In the genomic region with DNA sequence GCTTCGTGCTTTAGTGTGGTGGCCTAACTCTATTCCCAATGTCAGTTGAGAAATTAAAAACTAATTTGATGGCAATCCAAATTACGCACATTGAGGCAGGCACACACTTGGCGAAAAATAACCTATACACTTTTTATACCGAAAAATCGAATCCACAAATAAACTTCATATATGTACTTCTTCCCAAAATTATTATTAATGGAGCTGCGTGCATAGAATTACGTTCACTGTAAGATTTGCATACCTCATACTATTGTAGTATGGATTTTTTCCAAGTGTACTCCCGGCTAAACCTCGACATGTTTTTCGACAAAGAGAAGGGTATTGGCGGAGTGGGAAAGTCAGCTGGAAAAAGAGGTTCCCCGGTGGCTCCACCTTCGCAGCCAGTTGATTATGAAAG, we compare ENCODE assay signal across 1 fruit fly cellular context.
TF ChIP-seq lines count a peak whose summit lies in the region.

No protein-coding gene starts in this region.

TF ChIP-seq in whole organism, embryonic, 481 proteins besides CTCF, POLR2A, EP300 and RAD21 (continued from another document and continues in another):
- peak; percentile 65 for TF ChIP-seq CG18262 (tag; optimal IDR thresholded peaks at IDR 0.05; lab: Kevin White, UChicago)
- no peak for TF ChIP-seq kni (GFP tag; optimal IDR thresholded peaks at IDR 0.05; lab: Kevin White, UChicago)
- no peak for TF ChIP-seq CG15514 (GFP tag; optimal IDR thresholded peaks at IDR 0.05; lab: Kevin White, UChicago)
- peak; percentile 36 for TF ChIP-seq CG9817 (tag; optimal IDR thresholded peaks at IDR 0.05; lab: Kevin White, UChicago)
- TF ChIP-seq vfl (GFP tag; optimal IDR thresholded peaks at IDR 0.05; lab: Kevin White, UChicago) = no peak
- TF ChIP-seq eve (GFP tag; optimal IDR thresholded peaks at IDR 0.05; lab: Kevin White, UChicago) = peak in 1 of 2 experiments; percentile 87
- TF ChIP-seq br (optimal IDR thresholded peaks at IDR 0.05; lab: Kevin White, UChicago) = no peak
- TF ChIP-seq dpn (GFP tag; optimal IDR thresholded peaks at IDR 0.05; lab: Kevin White, UChicago) = peak; percentile 54 to 58
- TF ChIP-seq NK7.1 (GFP tag; optimal IDR thresholded peaks at IDR 0.05; lab: Kevin White, UChicago) = no peak
- TF ChIP-seq CG7928 (GFP tag; optimal IDR thresholded peaks at IDR 0.05; lab: Kevin White, UChicago) = no peak
- TF ChIP-seq CG4404 (GFP tag; IDR thresholded peaks at IDR 0.05; lab: Robert Waterston, UW) = no peak
- TF ChIP-seq sob (GFP tag; IDR thresholded peaks at IDR 0.05; lab: Robert Waterston, UW) = peak; percentile 54; the same call in 1 of the 2 replicates
- peak; percentile 68 for TF ChIP-seq CG30403 (GFP tag; optimal IDR thresholded peaks at IDR 0.05; lab: Kevin White, UChicago)
- no peak for TF ChIP-seq CG16813 (GFP tag; IDR thresholded peaks at IDR 0.05; lab: Robert Waterston, UW; ENCODE audit: partially characterized antibody)
- peak; percentile 59 for TF ChIP-seq kah (GFP tag; optimal IDR thresholded peaks at IDR 0.05; lab: Kevin White, UChicago)
- TF ChIP-seq B-H1 (GFP tag; IDR thresholded peaks at IDR 0.05; lab: Robert Waterston, UW) = peak; percentile 48; the same call in 2 of the 3 replicates
- peak; percentile 4 for TF ChIP-seq Myb (GFP tag; optimal IDR thresholded peaks at IDR 0.05; lab: Kevin White, UChicago)
- TF ChIP-seq CG10274 (GFP tag; optimal IDR thresholded peaks at IDR 0.05; lab: Kevin White, UChicago) = peak; percentile 56
- no peak for TF ChIP-seq ac (GFP tag; optimal IDR thresholded peaks at IDR 0.05; lab: Kevin White, UChicago)
- no peak for TF ChIP-seq Doc2 (GFP tag; IDR thresholded peaks at IDR 0.05; lab: Robert Waterston, UW)
- peak; percentile 45 for TF ChIP-seq NfI (GFP tag; optimal IDR thresholded peaks at IDR 0.05; lab: Kevin White, UChicago)
- TF ChIP-seq CoRest (tag; optimal IDR thresholded peaks at IDR 0.05; lab: Kevin White, UChicago) = peak; percentile 59
- 0 out of 2 replicates have a peak, but pooled peaks have one; percentile 18 for TF ChIP-seq NFAT (GFP tag; IDR thresholded peaks at IDR 0.05; lab: Robert Waterston, UW)
- no peak for TF ChIP-seq CG43689 (GFP tag; IDR thresholded peaks at IDR 0.05; lab: Robert Waterston, UW)
- TF ChIP-seq CG11504 (tag; optimal IDR thresholded peaks at IDR 0.05; lab: Kevin White, UChicago) = peak; percentile 89
- TF ChIP-seq CG17912 (GFP tag; optimal IDR thresholded peaks at IDR 0.05; lab: Kevin White, UChicago) = no peak
- TF ChIP-seq tap (tag; optimal IDR thresholded peaks at IDR 0.05; lab: Kevin White, UChicago) = peak; percentile 72
- TF ChIP-seq dysf (GFP tag; IDR thresholded peaks at IDR 0.05; lab: Robert Waterston, UW) = peak; percentile 78
- no peak for TF ChIP-seq stwl (tag; optimal IDR thresholded peaks at IDR 0.05; lab: Kevin White, UChicago)
- TF ChIP-seq CG6689 (GFP tag; IDR thresholded peaks at IDR 0.05; lab: Robert Waterston, UW) = peak; percentile 72
- no peak for TF ChIP-seq Hr78 (GFP tag; optimal IDR thresholded peaks at IDR 0.05; lab: Kevin White, UChicago)
- TF ChIP-seq ssp (GFP tag; IDR thresholded peaks at IDR 0.05; lab: Robert Waterston, UW) = no peak
- no peak for TF ChIP-seq CG4282 (GFP tag; optimal IDR thresholded peaks at IDR 0.05; lab: Kevin White, UChicago)
- peak; percentile 13; the same call in 1 of the 2 replicates for TF ChIP-seq CG4360 (GFP tag; IDR thresholded peaks at IDR 0.05; lab: Robert Waterston, UW)
- peak; percentile 57 for TF ChIP-seq grau (tag; optimal IDR thresholded peaks at IDR 0.05; lab: Kevin White, UChicago)
- TF ChIP-seq Gsc (GFP tag; IDR thresholded peaks at IDR 0.05; lab: Robert Waterston, UW) = 0 out of 2 replicates have a peak, but pooled peaks have one; percentile 37
- peak; percentile 44 for TF ChIP-seq CG8281 (tag; optimal IDR thresholded peaks at IDR 0.05; lab: Kevin White, UChicago)
- peak; percentile 10 for TF ChIP-seq fd3F (GFP tag; optimal IDR thresholded peaks at IDR 0.05; lab: Kevin White, UChicago)
- peak; percentile 75 for TF ChIP-seq slbo (GFP tag; IDR thresholded peaks at IDR 0.05; lab: Robert Waterston, UW)
- TF ChIP-seq H15 (GFP tag; IDR thresholded peaks at IDR 0.05; lab: Robert Waterston, UW) = no peak
- TF ChIP-seq Ssrp (tag; optimal IDR thresholded peaks at IDR 0.05; lab: Kevin White, UChicago) = peak; percentile 69
- peak; percentile 45 for TF ChIP-seq CG2875 (GFP tag; optimal IDR thresholded peaks at IDR 0.05; lab: Kevin White, UChicago)
- peak; percentile 3 for TF ChIP-seq CG13624 (GFP tag; optimal IDR thresholded peaks at IDR 0.05; lab: Kevin White, UChicago)
- TF ChIP-seq jigr1 (GFP tag; IDR thresholded peaks at IDR 0.05; lab: Robert Waterston, UW) = peak; percentile 54; the same call in 1 of the 3 replicates
- peak; percentile 57 for TF ChIP-seq lilli (GFP tag; optimal IDR thresholded peaks at IDR 0.05; lab: Kevin White, UChicago)
- TF ChIP-seq sd (tag; optimal IDR thresholded peaks at IDR 0.05; lab: Kevin White, UChicago) = peak; percentile 15
- peak; percentile 66 for TF ChIP-seq CG5180 (GFP tag; optimal IDR thresholded peaks at IDR 0.05; lab: Kevin White, UChicago)
- peak; percentile 49; the same call in 1 of the 2 replicates for TF ChIP-seq ranshi (GFP tag; IDR thresholded peaks at IDR 0.05; lab: Robert Waterston, UW)
- peak; percentile 41 for TF ChIP-seq CG31365 (tag; optimal IDR thresholded peaks at IDR 0.05; lab: Kevin White, UChicago)
- TF ChIP-seq CG9609 (GFP tag; optimal IDR thresholded peaks at IDR 0.05; lab: Kevin White, UChicago) = peak; percentile 33
- peak; percentile 70 for TF ChIP-seq CG14014 (GFP tag; IDR thresholded peaks at IDR 0.05; lab: Robert Waterston, UW)
- peak; percentile 45 for TF ChIP-seq Drgx (GFP tag; IDR thresholded peaks at IDR 0.05; lab: Robert Waterston, UW)
- TF ChIP-seq fd64A (GFP tag; optimal IDR thresholded peaks at IDR 0.05; lab: Kevin White, UChicago) = no peak
- peak; percentile 41 for TF ChIP-seq CG13296 (GFP tag; optimal IDR thresholded peaks at IDR 0.05; lab: Kevin White, UChicago)
- TF ChIP-seq kay (GFP tag; optimal IDR thresholded peaks at IDR 0.05; lab: Kevin White, UChicago) = no peak
- TF ChIP-seq ara (GFP tag; IDR thresholded peaks at IDR 0.05; lab: Robert Waterston, UW) = peak; percentile 39; the same call in 1 of the 2 replicates
- TF ChIP-seq Abd-B (GFP tag; optimal IDR thresholded peaks at IDR 0.05; lab: Kevin White, UChicago) = peak; percentile 70
- TF ChIP-seq CG11456 (GFP tag; IDR thresholded peaks at IDR 0.05; lab: Robert Waterston, UW) = no peak
- no peak for TF ChIP-seq onecut (GFP tag; IDR thresholded peaks at IDR 0.05; lab: Robert Waterston, UW)
- TF ChIP-seq CG8924 (tag; optimal IDR thresholded peaks at IDR 0.05; lab: Kevin White, UChicago) = peak; percentile 53
- TF ChIP-seq Rx (GFP tag; IDR thresholded peaks at IDR 0.05; lab: Robert Waterston, UW) = peak; percentile 76
- peak; percentile 34 for TF ChIP-seq CG11723 (GFP tag; optimal IDR thresholded peaks at IDR 0.05; lab: Kevin White, UChicago)
- no peak for TF ChIP-seq chm (GFP tag; IDR thresholded peaks at IDR 0.05; lab: Robert Waterston, UW)
- TF ChIP-seq Nf-YA (GFP tag; IDR thresholded peaks at IDR 0.05; lab: Robert Waterston, UW) = 0 out of 2 replicates have a peak, but pooled peaks have one; percentile 18
- peak; percentile 44 for TF ChIP-seq caup (GFP tag; optimal IDR thresholded peaks at IDR 0.05; lab: Kevin White, UChicago; ENCODE audit: severe bottlenecking)
- no peak for TF ChIP-seq dm (GFP tag; optimal IDR thresholded peaks at IDR 0.05; lab: Kevin White, UChicago)
- TF ChIP-seq nau (GFP tag; optimal IDR thresholded peaks at IDR 0.05; lab: Kevin White, UChicago) = peak; percentile 68
- no peak for TF ChIP-seq bbx (GFP tag; IDR thresholded peaks at IDR 0.05; lab: Robert Waterston, UW; ENCODE audit: partially characterized antibody)
- TF ChIP-seq MTF-1 (GFP tag; optimal IDR thresholded peaks at IDR 0.05; lab: Kevin White, UChicago; ENCODE audit: borderline replicate concordance) = peak; percentile 10
- peak; percentile 44 for TF ChIP-seq CG2120 (GFP tag; optimal IDR thresholded peaks at IDR 0.05; lab: Kevin White, UChicago)
- peak; percentile 22 for TF ChIP-seq CG1602 (GFP tag; optimal IDR thresholded peaks at IDR 0.05; lab: Kevin White, UChicago)
- peak; percentile 36 for TF ChIP-seq CG12942 (GFP tag; optimal IDR thresholded peaks at IDR 0.05; lab: Kevin White, UChicago)
- peak; percentile 51; the same call in 1 of the 2 replicates for TF ChIP-seq aop (GFP tag; IDR thresholded peaks at IDR 0.05; lab: Robert Waterston, UW)
- TF ChIP-seq CG14965 (GFP tag; optimal IDR thresholded peaks at IDR 0.05; lab: Kevin White, UChicago; ENCODE audit: borderline replicate concordance) = no peak
- no peak; the same call in 2 of the 3 replicates for TF ChIP-seq CG34422 (GFP tag; IDR thresholded peaks at IDR 0.05; lab: Robert Waterston, UW)
- TF ChIP-seq vnd (GFP tag; IDR thresholded peaks at IDR 0.05; lab: Robert Waterston, UW; ENCODE audit: partially characterized antibody) = no peak
- no peak for TF ChIP-seq pros (GFP tag; optimal IDR thresholded peaks at IDR 0.05; lab: Kevin White, UChicago)
- peak; percentile 15 for TF ChIP-seq Atf3 (GFP tag; optimal IDR thresholded peaks at IDR 0.05; lab: Kevin White, UChicago)
- TF ChIP-seq CG12104 (GFP tag; optimal IDR thresholded peaks at IDR 0.05; lab: Kevin White, UChicago) = peak; percentile 40
- no peak for TF ChIP-seq sc (optimal IDR thresholded peaks at IDR 0.05; lab: Kevin White, UChicago)
- no peak for TF ChIP-seq sc (GFP tag; optimal IDR thresholded peaks at IDR 0.05; lab: Kevin White, UChicago)
- peak; percentile 37 for TF ChIP-seq Chrac-16 (GFP tag; optimal IDR thresholded peaks at IDR 0.05; lab: Kevin White, UChicago)
- peak; percentile 49 for TF ChIP-seq ems (GFP tag; optimal IDR thresholded peaks at IDR 0.05; lab: Kevin White, UChicago)
- TF ChIP-seq CG2889 (GFP tag; IDR thresholded peaks at IDR 0.05; lab: Robert Waterston, UW) = 0 out of 3 replicates have a peak, but pooled peaks have one; percentile 14
- no peak for TF ChIP-seq CG9797 (GFP tag; optimal IDR thresholded peaks at IDR 0.05; lab: Kevin White, UChicago)
- TF ChIP-seq CG4820 (GFP tag; optimal IDR thresholded peaks at IDR 0.05; lab: Kevin White, UChicago) = peak; percentile 63
- TF ChIP-seq CG11696 (GFP tag; IDR thresholded peaks at IDR 0.05; lab: Robert Waterston, UW) = 0 out of 2 replicates have a peak, but pooled peaks have one; percentile 28
- no peak for TF ChIP-seq insv (GFP tag; optimal IDR thresholded peaks at IDR 0.05; lab: Kevin White, UChicago)
- peak in 1 of 2 experiments; percentile 1 for TF ChIP-seq crp (GFP tag; optimal IDR thresholded peaks at IDR 0.05; lab: Kevin White, UChicago)
- TF ChIP-seq nmo (GFP tag; optimal IDR thresholded peaks at IDR 0.05; lab: Kevin White, UChicago) = peak; percentile 53
- TF ChIP-seq CG15073 (GFP tag; optimal IDR thresholded peaks at IDR 0.05; lab: Kevin White, UChicago) = no peak
- peak; percentile 52; the same call in 1 of the 2 replicates for TF ChIP-seq CG4730 (GFP tag; IDR thresholded peaks at IDR 0.05; lab: Robert Waterston, UW)
- TF ChIP-seq CG17612 (GFP tag; IDR thresholded peaks at IDR 0.05; lab: Robert Waterston, UW) = peak; percentile 25; the same call in 1 of the 2 replicates
- TF ChIP-seq amos (GFP tag; IDR thresholded peaks at IDR 0.05; lab: Robert Waterston, UW; ENCODE audit: partially characterized antibody) = no peak
- peak; percentile 30 for TF ChIP-seq CG9437 (GFP tag; optimal IDR thresholded peaks at IDR 0.05; lab: Kevin White, UChicago)
- peak; percentile 62 for TF ChIP-seq slp2 (GFP tag; optimal IDR thresholded peaks at IDR 0.05; lab: Kevin White, UChicago)
- TF ChIP-seq Meics (GFP tag; optimal IDR thresholded peaks at IDR 0.05; lab: Kevin White, UChicago) = peak; percentile 36
- TF ChIP-seq CG4424 (GFP tag; optimal IDR thresholded peaks at IDR 0.05; lab: Kevin White, UChicago) = peak; percentile 65
- no peak for TF ChIP-seq corto (GFP tag; optimal IDR thresholded peaks at IDR 0.05; lab: Kevin White, UChicago)
- peak; percentile 63 for TF ChIP-seq org-1 (GFP tag; optimal IDR thresholded peaks at IDR 0.05; lab: Kevin White, UChicago)
- TF ChIP-seq Bgb (GFP tag; IDR thresholded peaks at IDR 0.05; lab: Robert Waterston, UW; ENCODE audit: partially characterized antibody) = no peak
- TF ChIP-seq Camta (GFP tag; optimal IDR thresholded peaks at IDR 0.05; lab: Kevin White, UChicago) = peak; percentile 56
- no peak for TF ChIP-seq ato (GFP tag; IDR thresholded peaks at IDR 0.05; lab: Robert Waterston, UW; ENCODE audit: partially characterized antibody)
- TF ChIP-seq CG8388 (GFP tag; optimal IDR thresholded peaks at IDR 0.05; lab: Kevin White, UChicago) = peak; percentile 52
- TF ChIP-seq sna (GFP tag; IDR thresholded peaks at IDR 0.05; lab: Robert Waterston, UW; ENCODE audit: partially characterized antibody) = no peak
- peak; percentile 69 for TF ChIP-seq CG13424 (tag; optimal IDR thresholded peaks at IDR 0.05; lab: Kevin White, UChicago)
- peak; percentile 34 for TF ChIP-seq CG16863 (GFP tag; optimal IDR thresholded peaks at IDR 0.05; lab: Kevin White, UChicago)
- TF ChIP-seq CG6765 (GFP tag; optimal IDR thresholded peaks at IDR 0.05; lab: Kevin White, UChicago) = no peak
- peak; percentile 68 for TF ChIP-seq pum (GFP tag; optimal IDR thresholded peaks at IDR 0.05; lab: Kevin White, UChicago)
- peak; percentile 7 for TF ChIP-seq trem (tag; optimal IDR thresholded peaks at IDR 0.05; lab: Kevin White, UChicago)
- TF ChIP-seq Hmr (GFP tag; optimal IDR thresholded peaks at IDR 0.05; lab: Kevin White, UChicago) = peak; percentile 45
- no peak for TF ChIP-seq prd (optimal IDR thresholded peaks at IDR 0.05; lab: Kevin White, UChicago)
- peak; percentile 77 for TF ChIP-seq prd (GFP tag; IDR thresholded peaks at IDR 0.05; lab: Robert Waterston, UW)
- TF ChIP-seq CG2129 (GFP tag; IDR thresholded peaks at IDR 0.05; lab: Robert Waterston, UW; ENCODE audit: partially characterized antibody) = no peak
- no peak for TF ChIP-seq CG17186 (GFP tag; optimal IDR thresholded peaks at IDR 0.05; lab: Kevin White, UChicago)
- peak; percentile 50 for TF ChIP-seq CG6272 (GFP tag; IDR thresholded peaks at IDR 0.05; lab: Robert Waterston, UW)
- peak; percentile 56 for TF ChIP-seq CG6254 (GFP tag; optimal IDR thresholded peaks at IDR 0.05; lab: Kevin White, UChicago)
- no peak for TF ChIP-seq gcm2 (GFP tag; optimal IDR thresholded peaks at IDR 0.05; lab: Kevin White, UChicago)
- peak; percentile 36 for TF ChIP-seq CG18764 (GFP tag; optimal IDR thresholded peaks at IDR 0.05; lab: Kevin White, UChicago)
- no peak for TF ChIP-seq luna (GFP tag; optimal IDR thresholded peaks at IDR 0.05; lab: Kevin White, UChicago)
- TF ChIP-seq jumu (GFP tag; optimal IDR thresholded peaks at IDR 0.05; lab: Kevin White, UChicago) = peak; percentile 72
- peak; percentile 53 for TF ChIP-seq fd96Cb (tag; optimal IDR thresholded peaks at IDR 0.05; lab: Kevin White, UChicago)
- TF ChIP-seq sug (tag; optimal IDR thresholded peaks at IDR 0.05; lab: Kevin White, UChicago) = no peak
- TF ChIP-seq exex (tag; optimal IDR thresholded peaks at IDR 0.05; lab: Kevin White, UChicago) = no peak
